Worm (Caenorhabditis elegans) whole organism, early embryonic: Measurements from ENCODE around the gene spk-1.

Experiments
- B0310.2 ChIP-seq: sonication (generic microtip); optimal IDR thresholded peaks from 2 replicates; lab custom pipeline; 2016; ENCODE audit warnings: mild to moderate bottlenecking, missing genetic modification characterization, missing compliant biosample characterization
- F13C5.2 ChIP-seq: sonication (generic microtip); optimal IDR thresholded peaks from 2 replicates; lab custom pipeline; 2017; ENCODE audit warnings: mild to moderate bottlenecking, missing genetic modification characterization, inconsistent platforms, missing compliant biosample characterization
- aly-1 ChIP-seq: sonication (generic microtip); optimal IDR thresholded peaks from 2 replicates; lab custom pipeline; 2016; ENCODE audit warnings: missing genetic modification characterization, missing compliant biosample characterization
- ama-1 ChIP-seq: fragments of 150-350 bp; optimal IDR thresholded peaks from 2 replicates; lab custom pipeline; 2014
- ceh-13 ChIP-seq: fragments of 200-800 bp; sonication (Bioruptor generic); optimal IDR thresholded peaks from 2 replicates; lab custom pipeline; 2018; ENCODE audit warnings: mild to moderate bottlenecking, missing genetic modification characterization, missing compliant biosample characterization
- ceh-36 ChIP-seq: sonication (generic microtip); optimal IDR thresholded peaks from 2 replicates; lab custom pipeline; 2016; ENCODE audit warnings: missing genetic modification characterization, inconsistent platforms, missing compliant biosample characterization
- ets-7 ChIP-seq: sonication (generic microtip); optimal IDR thresholded peaks from 2 replicates; lab custom pipeline; 2016; ENCODE audit warnings: missing genotype, missing genetic modification characterization, missing compliant biosample characterization
- flt-1 ChIP-seq: fragments of 200-800 bp; sonication (Bioruptor generic); IDR thresholded peaks from 2 replicates; pipeline ENCODE4 v1.3.6; 2022; ENCODE audit warnings: missing genetic modification characterization, missing compliant biosample characterization
- hmbx-1 ChIP-seq: sonication (generic microtip); optimal IDR thresholded peaks from 2 replicates; lab custom pipeline; 2016; ENCODE audit warnings: mild to moderate bottlenecking, missing genetic modification characterization, missing compliant biosample characterization
- hmg-4 ChIP-seq: fragments of 200-800 bp; sonication (Bioruptor generic); optimal IDR thresholded peaks from 2 replicates; lab custom pipeline; 2018; ENCODE audit warnings: mild to moderate bottlenecking, missing genetic modification characterization, missing compliant biosample characterization
- hnd-1 ChIP-seq: sonication (generic microtip); optimal IDR thresholded peaks from 2 replicates; lab custom pipeline; 2016; ENCODE audit warnings: missing genetic modification characterization, missing compliant biosample characterization
- pes-1 ChIP-seq: fragments of 200-800 bp; sonication (Bioruptor generic); IDR thresholded peaks from 2 replicates; pipeline ENCODE4 v1.3.6; 2022; ENCODE audit warnings: missing genetic modification reagents, missing genetic modification characterization, missing compliant biosample characterization
- scrt-1 ChIP-seq: fragments of 200-800 bp; sonication (Bioruptor generic); IDR thresholded peaks from 2 replicates; pipeline ENCODE4 v1.3.6; 2022; ENCODE audit warnings: missing genetic modification characterization, missing compliant biosample characterization
- sea-1 ChIP-seq: fragments of 200-800 bp; sonication (Bioruptor generic); conservative IDR thresholded peaks from 2 replicates; pipeline ENCODE4 v1.3.6; 2022; ENCODE audit warnings: missing genetic modification characterization, missing compliant biosample characterization
- tbx-11 ChIP-seq: fragments of 200-800 bp; sonication (Bioruptor generic); IDR thresholded peaks from 2 replicates; pipeline ENCODE4 v1.3.6; 2022; ENCODE audit warnings: missing genetic modification characterization, missing compliant biosample characterization
- tbx-37 ChIP-seq: fragments of 200-800 bp; sonication (Bioruptor generic); conservative IDR thresholded peaks from 2 replicates; pipeline ENCODE4 v1.3.6; 2022; ENCODE audit warnings: missing genetic modification reagents, missing genetic modification characterization, missing compliant biosample characterization
- tra-4 ChIP-seq: sonication (generic microtip); optimal IDR thresholded peaks from 2 replicates; lab custom pipeline; 2017; ENCODE audit warnings: missing genetic modification characterization, missing compliant biosample characterization

The spk-1 gene

ce11 chrIII:9467095-9467494, 10.7 kb downstream of the spk-1 start, which contains the start of gene baf-1:
Gene baf-1, plus strand, starts transcription at chrIII:9467464.
- TF ChIP-seq hmbx-1 (tag; lab: Kevin White, UChicago) (no peak), sea-1 (GFP tag; lab: Robert Waterston, UW) (no peak), ets-7 (tag; lab: Kevin White, UChicago) (no peak), aly-1 (no peak), hmg-4 (peak; percentile 18)

ce11 chrIII:9467857-9468256, 11.4 kb downstream of the spk-1 start, which contains the start of gene tag-342:
Gene tag-342, plus strand, starts transcription at chrIII:9468157.
- TF ChIP-seq pes-1 (GFP tag; lab: Robert Waterston, UW): no peak
- no peak for TF ChIP-seq flt-1 (GFP tag; lab: Robert Waterston, UW)
- no peak for TF ChIP-seq sea-1 (GFP tag; lab: Robert Waterston, UW)
- TF ChIP-seq scrt-1 (GFP tag; lab: Robert Waterston, UW): no peak
- TF ChIP-seq hmbx-1 (tag; lab: Kevin White, UChicago): no peak
- TF ChIP-seq ceh-13 (GFP tag; lab: Kevin White, UChicago): no peak
- TF ChIP-seq B0310.2 (tag; lab: Kevin White, UChicago): no peak
- TF ChIP-seq tbx-11: no peak
- TF ChIP-seq aly-1: no peak
- no peak for TF ChIP-seq F13C5.2 (tag; lab: Kevin White, UChicago)
- TF ChIP-seq ets-7 (tag; lab: Kevin White, UChicago): no peak
- TF ChIP-seq ama-1: no peak
- TF ChIP-seq hnd-1 (tag; lab: Kevin White, UChicago): no peak

DNA sequence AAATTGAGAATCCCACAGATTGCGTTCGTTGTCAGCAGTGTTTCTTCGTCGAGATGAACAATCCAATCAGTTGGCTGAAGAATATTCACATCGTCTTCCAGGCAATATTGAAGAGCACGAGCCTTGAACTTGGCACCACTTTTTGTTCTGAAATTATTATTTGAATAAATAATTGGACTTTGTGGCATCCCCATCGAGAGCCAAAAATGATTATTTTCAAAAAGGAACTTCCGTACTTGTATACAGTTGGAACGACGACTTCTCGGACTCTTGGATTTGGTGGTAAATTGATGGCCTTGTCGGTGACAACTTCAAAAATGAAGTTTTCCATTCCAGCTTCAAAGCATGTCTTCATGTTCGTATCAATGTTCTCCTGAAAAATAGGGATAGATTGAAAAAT, 15.6 kb downstream of the spk-1 start:
- TF ChIP-seq scrt-1 (GFP tag; lab: Robert Waterston, UW): no peak
- no peak for TF ChIP-seq hmbx-1 (tag; lab: Kevin White, UChicago)
- no peak for TF ChIP-seq F13C5.2 (tag; lab: Kevin White, UChicago)
- TF ChIP-seq hmg-4: no peak
- TF ChIP-seq tbx-11: no peak
- no peak for TF ChIP-seq ceh-36 (tag; lab: Kevin White, UChicago)
- TF ChIP-seq aly-1: no peak
- TF ChIP-seq ama-1: no peak
- no peak for TF ChIP-seq hnd-1 (tag; lab: Kevin White, UChicago)
- no peak for TF ChIP-seq pes-1 (GFP tag; lab: Robert Waterston, UW)
- TF ChIP-seq B0310.2 (tag; lab: Kevin White, UChicago): no peak
- TF ChIP-seq ets-7 (tag; lab: Kevin White, UChicago): no peak
- no peak for TF ChIP-seq flt-1 (GFP tag; lab: Robert Waterston, UW)
- TF ChIP-seq sea-1 (GFP tag; lab: Robert Waterston, UW): no peak
- no peak for TF ChIP-seq ceh-13 (GFP tag; lab: Kevin White, UChicago)

DNA sequence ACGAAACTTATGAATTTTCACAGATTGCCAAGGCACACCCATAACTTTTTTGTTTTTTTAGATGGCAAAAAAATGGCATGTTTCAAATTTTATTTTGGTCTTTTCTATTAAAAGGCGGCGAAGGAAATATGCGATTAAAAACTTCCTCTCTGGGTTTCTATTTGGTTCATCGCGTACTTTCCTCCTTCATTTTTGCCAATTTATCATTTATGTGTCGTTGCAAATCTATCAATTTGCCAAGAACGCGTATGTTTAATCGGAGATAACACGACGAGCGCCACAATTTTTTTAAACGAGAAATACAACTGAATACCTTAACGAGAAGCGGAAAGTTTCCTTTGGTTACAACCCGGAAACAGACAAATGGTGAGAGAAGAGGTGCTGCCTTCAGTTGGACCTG, 16.1 kb downstream of the spk-1 start:
- TF ChIP-seq aly-1: no peak
- TF ChIP-seq hmbx-1 (tag; lab: Kevin White, UChicago): no peak
- TF ChIP-seq hnd-1 (tag; lab: Kevin White, UChicago): no peak
- TF ChIP-seq ceh-36 (tag; lab: Kevin White, UChicago): no peak
- TF ChIP-seq pes-1 (GFP tag; lab: Robert Waterston, UW): no peak
- no peak for TF ChIP-seq F13C5.2 (tag; lab: Kevin White, UChicago)

DNA sequence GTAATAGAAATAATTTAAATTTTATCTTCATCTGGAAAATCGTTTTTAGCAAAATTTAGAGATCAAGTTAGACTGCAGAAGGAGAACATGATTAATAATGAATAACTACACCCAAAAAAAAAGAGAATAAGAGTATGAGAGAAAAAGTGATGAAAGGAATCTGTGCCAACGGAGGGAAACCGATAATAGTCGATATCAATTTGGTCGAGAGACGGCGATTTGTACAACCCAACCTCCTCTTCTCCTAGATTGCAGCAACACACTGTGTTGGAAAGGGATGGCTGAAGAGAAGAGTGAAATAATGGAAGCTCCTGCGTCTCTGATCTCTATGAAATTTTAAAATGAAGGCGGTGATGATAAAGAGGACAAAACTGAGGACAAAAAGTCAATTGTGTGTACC, 18.1 kb downstream of the spk-1 start:
- no peak for TF ChIP-seq ama-1
- TF ChIP-seq ceh-36 (tag; lab: Kevin White, UChicago): no peak
- no peak for TF ChIP-seq aly-1

ce11 chrIII:9476564-9476963, 20.2 kb downstream of the spk-1 start:
- TF ChIP-seq scrt-1 (GFP tag; lab: Robert Waterston, UW) (no peak), hmg-4 (no peak), F13C5.2 (tag; lab: Kevin White, UChicago) (no peak), hnd-1 (tag; lab: Kevin White, UChicago) (no peak), tbx-37 (GFP tag; lab: Robert Waterston, UW) (no peak)

ce11 chrIII:9482423-9482993, 26.1 kb downstream of the spk-1 start:
- no peak for TF ChIP-seq flt-1 (GFP tag; lab: Robert Waterston, UW)
- TF ChIP-seq hmg-4: no peak
- no peak for TF ChIP-seq aly-1
- TF ChIP-seq pes-1 (GFP tag; lab: Robert Waterston, UW): no peak
- no peak for TF ChIP-seq scrt-1 (GFP tag; lab: Robert Waterston, UW)
- TF ChIP-seq sea-1 (GFP tag; lab: Robert Waterston, UW): no peak
- TF ChIP-seq tbx-37 (GFP tag; lab: Robert Waterston, UW): no peak
- TF ChIP-seq F13C5.2 (tag; lab: Kevin White, UChicago): no peak
- TF ChIP-seq hmbx-1 (tag; lab: Kevin White, UChicago): no peak
- TF ChIP-seq B0310.2 (tag; lab: Kevin White, UChicago): no peak
- no peak for TF ChIP-seq ceh-36 (tag; lab: Kevin White, UChicago)
- no peak for TF ChIP-seq tbx-11
- no peak for TF ChIP-seq ets-7 (tag; lab: Kevin White, UChicago)
- no peak for TF ChIP-seq ceh-13 (GFP tag; lab: Kevin White, UChicago)
- TF ChIP-seq hnd-1 (tag; lab: Kevin White, UChicago): no peak
- no peak for TF ChIP-seq tra-4 (tag; lab: Kevin White, UChicago)
- TF ChIP-seq ama-1: no peak

ce11 chrIII:9483716-9484115, 27.3 kb downstream of the spk-1 start:
- TF ChIP-seq hmbx-1 (tag; lab: Kevin White, UChicago) (no peak), pes-1 (GFP tag; lab: Robert Waterston, UW) (no peak), aly-1 (no peak), hmg-4 (no peak), ama-1 (no peak), tra-4 (tag; lab: Kevin White, UChicago) (no peak), F13C5.2 (tag; lab: Kevin White, UChicago) (no peak), flt-1 (GFP tag; lab: Robert Waterston, UW) (no peak), tbx-11 (no peak), scrt-1 (GFP tag; lab: Robert Waterston, UW) (no peak), sea-1 (GFP tag; lab: Robert Waterston, UW) (no peak), tbx-37 (GFP tag; lab: Robert Waterston, UW) (no peak), ets-7 (tag; lab: Kevin White, UChicago) (no peak), B0310.2 (tag; lab: Kevin White, UChicago) (no peak), ceh-13 (GFP tag; lab: Kevin White, UChicago) (no peak), hnd-1 (tag; lab: Kevin White, UChicago) (no peak), ceh-36 (tag; lab: Kevin White, UChicago) (no peak)
